Fruit fly (Drosophila melanogaster) whole organism, wandering third instar larva: ENCODE data around the gene Spn28B.

Experiments
- Dfd ChIP-seq: fragments of >200 bp; optimal IDR thresholded peaks from 2 replicates; lab custom pipeline; 2017; ENCODE audit warnings: missing biosample characterization, missing genetic modification characterization
- GATAd ChIP-seq: sonication (Bioruptor generic); optimal IDR thresholded peaks from 2 replicates; lab custom pipeline; 2016; ENCODE audit warnings: missing biosample characterization, missing genetic modification characterization
- Hnf4 ChIP-seq: fragments of 200-800 bp; sonication (Bioruptor generic); optimal IDR thresholded peaks from 2 replicates; lab custom pipeline; 2016; ENCODE audit warnings: missing biosample characterization, mild to moderate bottlenecking, missing genetic modification characterization
- Hr78 ChIP-seq: fragments of >200 bp; optimal IDR thresholded peaks from 2 replicates; lab custom pipeline; 2017; ENCODE audit warnings: missing biosample characterization, missing genetic modification characterization
- N ChIP-seq: fragments of >200 bp; optimal IDR thresholded peaks from 2 replicates; lab custom pipeline; 2018; ENCODE audit warnings: missing biosample characterization, missing external identifiers, missing genetic modification characterization
- brk ChIP-seq: fragments of 200-800 bp; sonication (Bioruptor generic); optimal IDR thresholded peaks from 2 replicates; lab custom pipeline; 2016; ENCODE audit warnings: missing biosample characterization, mild to moderate bottlenecking, missing genetic modification characterization
- dl ChIP-seq, 2 experiments: fragments of 175-275, 200-275 bp in 1 of 2; fragments of 200-275 bp in 1 of 2; sonication (Bioruptor generic); optimal IDR thresholded peaks; lab custom pipeline; 2018; ENCODE audit warnings: mild to moderate bottlenecking in 2 of 2, missing biosample characterization in 2 of 2, missing genetic modification characterization in 2 of 2, moderate library complexity in 2 of 2; ENCODE audit not compliant: partially characterized antibody in 2 of 2, insufficient read depth in 1 of 2
- lola ChIP-seq: fragments of >200 bp; optimal IDR thresholded peaks from 2 replicates; lab custom pipeline; 2017; ENCODE audit warnings: missing biosample characterization, missing genetic modification characterization
- usp ChIP-seq: fragments of >200 bp; optimal IDR thresholded peaks from 2 replicates; lab custom pipeline; 2017; ENCODE audit warnings: missing biosample characterization, missing genetic modification characterization

DNA sequence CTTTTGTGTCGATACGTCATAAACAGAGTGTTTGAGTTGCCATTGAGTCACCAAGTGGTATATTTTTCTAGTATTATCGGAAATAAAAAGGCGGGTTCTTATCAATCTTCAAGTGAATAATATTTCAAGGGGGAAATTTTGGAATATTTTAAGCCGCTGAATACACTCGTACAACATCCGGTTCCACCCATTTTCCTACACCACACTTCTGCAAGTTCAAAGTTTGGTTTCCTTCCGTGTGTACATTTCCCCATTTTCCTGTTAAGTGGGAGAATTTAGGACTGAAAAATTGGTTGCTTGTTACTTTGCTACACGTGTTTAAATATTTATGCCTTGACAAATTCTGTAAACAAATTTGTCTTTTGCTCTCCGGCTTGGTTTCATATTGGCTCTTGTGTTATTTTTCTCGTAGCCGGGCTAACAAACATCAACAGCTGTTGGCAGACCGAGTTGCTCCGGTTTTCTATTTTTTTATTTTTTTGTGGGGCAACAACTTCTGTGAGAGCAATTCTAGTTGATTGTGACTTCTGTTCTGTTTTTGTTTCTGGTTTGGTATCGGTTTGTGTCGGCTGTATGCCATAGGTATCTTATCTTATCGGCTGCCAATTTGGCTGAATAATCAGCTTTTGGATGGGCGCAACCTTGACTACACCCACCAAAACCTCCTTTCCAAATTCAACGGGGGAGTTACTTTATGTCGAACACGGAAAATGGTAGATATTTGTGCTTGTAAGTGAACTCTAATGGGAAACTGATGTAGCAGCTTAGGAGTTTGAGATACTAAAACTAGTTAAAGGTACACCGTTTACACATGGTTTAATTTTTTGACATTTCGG is 9.8 kb upstream of the Spn28B start:
- TF ChIP-seq Hnf4 (GFP tag; lab: Kevin White, UChicago) (no peak), dl (GFP tag; optimal IDR thresholded peaks at IDR 0.05; lab: Kevin White, UChicago; ENCODE audit: insufficient read depth in 1 of 2, partially characterized antibody in 2 of 2) (no peak), usp (GFP tag; lab: Kevin White, UChicago) (no peak), GATAd (no peak), N (GFP tag; lab: Kevin White, UChicago) (no peak), Dfd (GFP tag; lab: Kevin White, UChicago) (no peak), Hr78 (GFP tag; lab: Kevin White, UChicago) (no peak), brk (GFP tag; lab: Kevin White, UChicago) (no peak), lola (GFP tag; lab: Kevin White, UChicago) (no peak)
